Fruit fly (Drosophila melanogaster): ENCODE results near the gene CG7453.
A peak's percentile ranks its signal among the peaks of the same experiment; 100 is the strongest.

The CG7453 gene

DNA sequence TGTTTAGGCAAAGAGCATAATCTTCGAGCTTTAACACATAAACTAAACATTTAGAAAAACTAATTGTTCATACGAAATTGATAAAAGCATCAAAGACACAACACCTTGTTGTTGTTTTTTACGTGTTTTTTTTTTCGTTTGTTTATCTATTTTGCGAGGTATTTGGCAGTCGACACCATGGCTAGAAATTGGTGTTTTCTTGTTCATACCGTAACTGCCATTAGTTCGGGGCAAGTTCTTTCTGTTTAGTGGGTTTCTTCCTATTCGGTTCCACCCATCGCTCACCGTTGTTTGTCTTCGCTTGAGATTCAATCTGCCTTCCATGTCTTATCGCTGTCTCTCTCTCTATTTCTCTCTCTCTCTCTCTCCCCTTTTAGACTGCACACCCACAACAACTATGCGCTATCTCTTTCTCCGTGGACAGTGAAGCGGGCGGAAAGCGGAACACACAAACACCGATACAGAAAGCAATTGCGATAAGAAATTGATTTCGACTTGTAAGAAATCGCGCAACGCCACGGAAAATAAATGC, 33.5 kb upstream of the CG7453 start (continued):
- peak; percentile 35 for TF ChIP-seq CG11504 (tag; optimal IDR thresholded peaks at IDR 0.05)
- TF ChIP-seq CG16779 (GFP tag; IDR thresholded peaks at IDR 0.05), result no peak
- peak; percentile 12 to 60 for TF ChIP-seq Pdp1 (GFP tag; optimal IDR thresholded peaks at IDR 0.05)
- TF ChIP-seq CG9727 (GFP tag; optimal IDR thresholded peaks at IDR 0.05), result peak; percentile 27
- no peak for TF ChIP-seq en (GFP tag; optimal IDR thresholded peaks at IDR 0.05)
- TF ChIP-seq Hr51 (GFP tag; optimal IDR thresholded peaks at IDR 0.05), result peak in 1 of 2 experiments; percentile 38
- TF ChIP-seq bab2 (GFP tag; optimal IDR thresholded peaks at IDR 0.05), result peak; percentile 80
- TF ChIP-seq crol (GFP tag; IDR thresholded peaks at IDR 0.05), result peak; percentile 66
- no peak for TF ChIP-seq crp (GFP tag; optimal IDR thresholded peaks at IDR 0.05)
- peak; percentile 35 for TF ChIP-seq dmrt99B (tag; optimal IDR thresholded peaks at IDR 0.05)
- no peak for TF ChIP-seq gsb (GFP tag; IDR thresholded peaks at IDR 0.05)
- TF ChIP-seq sisA (GFP tag; IDR thresholded peaks at IDR 0.05), result no peak
- peak; percentile 53 for TF ChIP-seq Dad (GFP tag; optimal IDR thresholded peaks at IDR 0.05)
- TF ChIP-seq ci (GFP tag; IDR thresholded peaks at IDR 0.05), result 0 out of 3 replicates have a peak, but pooled peaks have one; percentile 25
- peak; percentile 31 for TF ChIP-seq CG2678 (tag; optimal IDR thresholded peaks at IDR 0.05)
- TF ChIP-seq Side (GFP tag; optimal IDR thresholded peaks at IDR 0.05), result no peak
- TF ChIP-seq CG5180 (GFP tag; optimal IDR thresholded peaks at IDR 0.05), result peak; percentile 6
- peak; percentile 14; the same call in 1 of the 2 replicates for TF ChIP-seq CG3847 (GFP tag; IDR thresholded peaks at IDR 0.05)
- TF ChIP-seq lbe (GFP tag; optimal IDR thresholded peaks at IDR 0.05), result no peak
- TF ChIP-seq CG1602 (GFP tag; optimal IDR thresholded peaks at IDR 0.05), result peak; percentile 17
- no peak for TF ChIP-seq gcm2 (GFP tag; optimal IDR thresholded peaks at IDR 0.05)
- TF ChIP-seq p53 (GFP tag; optimal IDR thresholded peaks at IDR 0.05), result no peak
- TF ChIP-seq tup (GFP tag; optimal IDR thresholded peaks at IDR 0.05), result no peak
- TF ChIP-seq D19B (GFP tag; optimal IDR thresholded peaks at IDR 0.05), result peak; percentile 95
- no peak for TF ChIP-seq yki (optimal IDR thresholded peaks at IDR 0.05)
- TF ChIP-seq danr (GFP tag; IDR thresholded peaks at IDR 0.05), result no peak
- TF ChIP-seq CG9609 (GFP tag; optimal IDR thresholded peaks at IDR 0.05), result peak; percentile 8
- TF ChIP-seq row (GFP tag; IDR thresholded peaks at IDR 0.05), result peak; percentile 78
- TF ChIP-seq CG10209 (GFP tag; optimal IDR thresholded peaks at IDR 0.05), result peak; percentile 24
- no peak for TF ChIP-seq Lhr (GFP tag; optimal IDR thresholded peaks at IDR 0.05)
- no peak for TF ChIP-seq trem (tag; optimal IDR thresholded peaks at IDR 0.05)
- TF ChIP-seq run (tag; optimal IDR thresholded peaks at IDR 0.05), result no peak
- TF ChIP-seq Nf-YB (GFP tag; optimal IDR thresholded peaks at IDR 0.05), result no peak
- 0 out of 3 replicates have a peak, but pooled peaks have one; percentile 19 for TF ChIP-seq Dbx (GFP tag; IDR thresholded peaks at IDR 0.05)
- TF ChIP-seq Max (GFP tag; optimal IDR thresholded peaks at IDR 0.05), result no peak
- peak; percentile 8 for TF ChIP-seq HLH54F (GFP tag; optimal IDR thresholded peaks at IDR 0.05)
- TF ChIP-seq CG7745 (tag; optimal IDR thresholded peaks at IDR 0.05), result no peak
- peak; percentile 17 to 42 for TF ChIP-seq dpn (GFP tag; optimal IDR thresholded peaks at IDR 0.05)
- 0 out of 2 replicates have a peak, but pooled peaks have one; percentile 11 for TF ChIP-seq CG9215 (GFP tag; IDR thresholded peaks at IDR 0.05)
- no peak for TF ChIP-seq CG17361 (GFP tag; IDR thresholded peaks at IDR 0.05)
- TF ChIP-seq Xbp1 (GFP tag; optimal IDR thresholded peaks at IDR 0.05), result peak; percentile 40
- TF ChIP-seq Nf-YC (tag; optimal IDR thresholded peaks at IDR 0.05), result peak; percentile 5
- peak; percentile 67; the same call in 1 of the 2 replicates for TF ChIP-seq CG14014 (GFP tag; IDR thresholded peaks at IDR 0.05)
- TF ChIP-seq slbo (GFP tag; IDR thresholded peaks at IDR 0.05), result peak; percentile 47
- no peak for TF ChIP-seq Spps (tag; optimal IDR thresholded peaks at IDR 0.05)
- TF ChIP-seq chm (GFP tag; IDR thresholded peaks at IDR 0.05), result 0 out of 2 replicates have a peak, but pooled peaks have one; percentile 24
- TF ChIP-seq Xrp1 (GFP tag; IDR thresholded peaks at IDR 0.05), result peak; percentile 52; the same call in 1 of the 2 replicates
- TF ChIP-seq GATAe (GFP tag; conservative IDR thresholded peaks at IDR 0.05), result peak; percentile 89
- peak; percentile 3 for TF ChIP-seq CG10979 (tag; optimal IDR thresholded peaks at IDR 0.05)
- TF ChIP-seq dimm (GFP tag; IDR thresholded peaks at IDR 0.05), result no peak
- TF ChIP-seq dan (GFP tag; IDR thresholded peaks at IDR 0.05), result no peak
